Worm (Caenorhabditis elegans) whole organism, L3 larva: Measurements from ENCODE around the gene T19C3.3.

Experiments
- R02D3.7 ChIP-seq: fragments of 150-350 bp; optimal IDR thresholded peaks from 2 replicates; lab custom pipeline; 2014; ENCODE audit warnings: missing biosample characterization, missing genetic modification characterization
- ZK546.5 ChIP-seq: sonication (generic microtip); optimal IDR thresholded peaks from 2 replicates; lab custom pipeline; 2017; ENCODE audit warnings: missing biosample characterization, missing genetic modification characterization
- aly-2 ChIP-seq: fragments of 150-350 bp; optimal IDR thresholded peaks from 2 replicates; lab custom pipeline; 2014; ENCODE audit warnings: missing biosample characterization, missing genetic modification characterization
- ceh-28 ChIP-seq: fragments of 150-350 bp; optimal IDR thresholded peaks from 2 replicates; lab custom pipeline; 2014; ENCODE audit warnings: missing biosample characterization, missing genetic modification reagents, missing genetic modification characterization
- ceh-82 ChIP-seq: fragments of 150-350 bp; optimal IDR thresholded peaks from 2 replicates; lab custom pipeline; 2014; ENCODE audit warnings: missing biosample characterization, missing genetic modification characterization
- mdl-1 ChIP-seq: fragments of 150-350 bp; optimal IDR thresholded peaks from 2 replicates; lab custom pipeline; 2014; ENCODE audit warnings: missing biosample characterization, missing genetic modification characterization
- nhr-11 ChIP-seq: fragments of 150-350 bp; optimal IDR thresholded peaks from 2 replicates; lab custom pipeline; 2014; ENCODE audit warnings: missing biosample characterization, missing genetic modification characterization
- pha-4 ChIP-seq: fragments of 150-350 bp; optimal IDR thresholded peaks from 2 replicates; lab custom pipeline; 2014; ENCODE audit warnings: missing biosample characterization, missing genetic modification reagents, missing genetic modification characterization
- unc-39 ChIP-seq: sonication (generic microtip); optimal IDR thresholded peaks from 4 replicates; lab custom pipeline; 2017; ENCODE audit warnings: missing biosample characterization, missing genetic modification characterization

ce11 chrIII:563755-564154, 50.6 kb downstream of the T19C3.3 start:
- TF ChIP-seq ceh-82 (tag; lab: Kevin White, UChicago) (no peak), nhr-11 (tag; lab: Kevin White, UChicago) (no peak), R02D3.7 (no peak), ZK546.5 (tag; lab: Kevin White, UChicago) (no peak), ceh-28 (tag; lab: Kevin White, UChicago) (no peak), mdl-1 (tag; lab: Kevin White, UChicago) (no peak), aly-2 (tag; lab: Kevin White, UChicago) (no peak), unc-39 (tag; lab: Kevin White, UChicago) (no peak), pha-4 (tag; lab: Kevin White, UChicago) (peak; percentile 53)
